Fruit fly (Drosophila melanogaster): Measurements from ENCODE around the gene CG33229.

CG33229 gene

DNA sequence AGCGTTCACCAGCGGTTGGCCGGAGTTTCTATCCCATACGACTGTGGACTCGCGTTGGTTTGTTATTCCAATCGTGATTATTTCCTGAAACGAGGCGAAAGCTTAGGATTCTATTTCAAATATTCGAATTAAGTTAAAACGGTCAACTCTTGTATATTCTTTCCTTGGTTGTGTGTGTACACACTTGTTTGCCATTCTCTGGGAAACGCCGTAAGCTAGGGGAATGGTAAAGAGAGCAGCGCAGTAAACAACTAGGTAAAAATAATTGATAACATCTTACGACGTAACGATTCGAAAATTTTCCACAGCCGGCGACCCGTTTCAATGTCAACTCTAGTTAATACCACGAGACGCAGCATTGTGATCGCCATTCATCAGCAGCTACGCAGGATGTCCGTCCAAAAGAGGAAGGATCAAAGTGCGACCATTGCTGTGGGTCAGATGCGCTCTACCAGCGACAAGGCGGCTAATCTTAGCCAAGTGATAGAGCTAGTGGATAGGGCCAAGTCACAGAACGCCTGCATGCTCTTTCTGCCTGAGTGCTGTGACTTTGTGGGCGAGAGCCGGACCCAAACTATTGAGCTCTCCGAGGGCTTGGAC lies 20.0 kb upstream of the CG33229 start, which contains the start of gene NitFhit:
Gene NitFhit (plus strand): TSS at position 195 of the 600 bp plus-strand sequence.
- TF ChIP-seq psq (optimal IDR thresholded peaks at IDR 0.05) (no peak), Sin3A (optimal IDR thresholded peaks at IDR 0.05) (no peak), insv (optimal IDR thresholded peaks at IDR 0.05) (no peak), h (optimal IDR thresholded peaks at IDR 0.05) (no peak), ttk (optimal IDR thresholded peaks at IDR 0.05) (no peak), Myc (optimal IDR thresholded peaks at IDR 0.05) (no peak)

- TF ChIP-seq Sin3A (optimal IDR thresholded peaks at IDR 0.05) (no peak), insv (optimal IDR thresholded peaks at IDR 0.05) (no peak), h (optimal IDR thresholded peaks at IDR 0.05) (no peak), ttk (optimal IDR thresholded peaks at IDR 0.05) (no peak), psq (optimal IDR thresholded peaks at IDR 0.05) (no peak), Myc (optimal IDR thresholded peaks at IDR 0.05) (no peak)
Observed at dm6 chr3L:205723-206284, 17.8 kb upstream of the CG33229 start, which contains the start of the genes Gk1 and CG13876. Gene Gk1, minus strand, starts transcription at chr3L:205844. Gene CG13876, plus strand, starts transcription at chr3L:206134.

DNA sequence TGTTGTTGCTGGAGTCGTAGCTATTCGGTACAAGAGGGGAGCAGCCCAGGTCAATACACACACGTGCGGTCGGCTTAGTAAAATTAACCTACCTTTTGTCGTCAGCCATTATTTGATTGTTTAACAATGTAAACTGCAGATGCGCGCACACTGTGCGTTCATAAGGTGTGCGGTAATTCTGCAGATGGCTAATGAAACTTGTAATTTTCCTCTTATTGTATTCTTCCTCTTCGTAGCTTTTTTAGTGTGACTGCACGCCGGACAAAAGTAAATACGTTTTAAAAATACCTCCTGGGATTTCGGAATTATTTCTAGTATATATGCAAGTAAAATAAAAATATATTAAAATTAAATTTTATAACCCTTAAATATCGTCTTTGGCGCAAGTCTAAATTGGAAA lies 12.5 kb upstream of the CG33229 start, which contains the start of gene Prp4k:
Gene Prp4k (minus strand): TSS at position 258 of the 400 bp plus-strand sequence.
- TF ChIP-seq Sin3A (optimal IDR thresholded peaks at IDR 0.05) (no peak), insv (optimal IDR thresholded peaks at IDR 0.05) (no peak), Myc (optimal IDR thresholded peaks at IDR 0.05) (no peak), ttk (optimal IDR thresholded peaks at IDR 0.05) (no peak), h (optimal IDR thresholded peaks at IDR 0.05) (no peak), psq (optimal IDR thresholded peaks at IDR 0.05) (no peak)

DNA sequence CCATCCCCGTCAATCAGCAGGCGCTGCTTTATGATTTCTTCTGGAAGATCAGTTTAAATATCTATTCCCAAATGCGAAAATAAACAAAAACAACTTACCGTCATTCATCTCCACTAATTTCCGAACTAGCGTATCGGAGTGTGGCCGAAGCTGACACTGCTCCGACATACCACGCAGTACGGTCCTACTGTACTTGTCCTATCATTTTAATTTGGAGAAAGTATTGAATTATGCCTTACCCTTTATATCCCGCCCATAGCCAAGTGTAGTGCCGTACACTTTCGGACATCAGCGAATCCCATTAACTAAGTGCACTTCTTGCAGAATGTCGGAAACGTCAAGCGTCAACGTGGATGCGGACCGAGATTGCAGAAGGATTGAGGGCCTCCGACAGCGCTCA lies 11.1 kb upstream of the CG33229 start, which contains the start of the genes thoc7 and Dis3l2:
Gene thoc7 (minus strand): TSS at position 168 of the 400 bp plus-strand sequence.
Gene Dis3l2 (plus strand): TSS at position 190 of the 400 bp plus-strand sequence.
- TF ChIP-seq Myc (optimal IDR thresholded peaks at IDR 0.05) = no peak
- no peak for TF ChIP-seq Sin3A (optimal IDR thresholded peaks at IDR 0.05)
- TF ChIP-seq psq (optimal IDR thresholded peaks at IDR 0.05) = no peak
- no peak for TF ChIP-seq h (optimal IDR thresholded peaks at IDR 0.05)
- TF ChIP-seq insv (optimal IDR thresholded peaks at IDR 0.05) = no peak

DNA sequence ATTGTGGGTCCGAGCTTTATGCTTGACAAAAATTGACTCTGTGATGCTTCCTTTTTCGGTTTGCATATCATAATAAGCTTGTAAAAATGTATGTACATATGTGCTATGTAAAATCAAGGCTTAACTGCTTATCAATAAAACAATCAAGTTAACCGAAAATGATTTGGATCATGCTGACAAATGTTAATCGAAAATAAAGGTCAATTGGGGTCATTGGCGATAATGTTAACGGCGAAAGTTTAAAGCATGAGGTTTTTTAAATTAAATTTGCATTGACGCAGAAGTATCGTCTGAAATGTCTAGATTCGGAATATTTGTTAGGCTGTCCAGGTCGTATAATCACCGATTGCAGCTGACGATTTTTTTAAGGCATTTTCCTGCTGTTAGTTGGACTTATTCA lies 7.3 kb upstream of the CG33229 start, which contains the start of gene Kaz1-ORFB:
Gene Kaz1-ORFB (plus strand): TSS at position 301 of the 400 bp plus-strand sequence.
- TF ChIP-seq insv (optimal IDR thresholded peaks at IDR 0.05) (no peak), psq (optimal IDR thresholded peaks at IDR 0.05) (no peak), ttk (optimal IDR thresholded peaks at IDR 0.05) (no peak), Sin3A (optimal IDR thresholded peaks at IDR 0.05) (no peak), Myc (optimal IDR thresholded peaks at IDR 0.05) (no peak), h (optimal IDR thresholded peaks at IDR 0.05) (no peak)

dm6 chr3L:217480-218118 lies 6.1 kb upstream of the CG33229 start, which contains the start of gene CG13877:
Gene CG13877, plus strand, starts transcription at chr3L:218068.
- TF ChIP-seq ttk (optimal IDR thresholded peaks at IDR 0.05) (no peak), Sin3A (optimal IDR thresholded peaks at IDR 0.05) (no peak), psq (optimal IDR thresholded peaks at IDR 0.05) (no peak), h (optimal IDR thresholded peaks at IDR 0.05) (no peak), Myc (optimal IDR thresholded peaks at IDR 0.05) (no peak), insv (optimal IDR thresholded peaks at IDR 0.05) (no peak)

DNA sequence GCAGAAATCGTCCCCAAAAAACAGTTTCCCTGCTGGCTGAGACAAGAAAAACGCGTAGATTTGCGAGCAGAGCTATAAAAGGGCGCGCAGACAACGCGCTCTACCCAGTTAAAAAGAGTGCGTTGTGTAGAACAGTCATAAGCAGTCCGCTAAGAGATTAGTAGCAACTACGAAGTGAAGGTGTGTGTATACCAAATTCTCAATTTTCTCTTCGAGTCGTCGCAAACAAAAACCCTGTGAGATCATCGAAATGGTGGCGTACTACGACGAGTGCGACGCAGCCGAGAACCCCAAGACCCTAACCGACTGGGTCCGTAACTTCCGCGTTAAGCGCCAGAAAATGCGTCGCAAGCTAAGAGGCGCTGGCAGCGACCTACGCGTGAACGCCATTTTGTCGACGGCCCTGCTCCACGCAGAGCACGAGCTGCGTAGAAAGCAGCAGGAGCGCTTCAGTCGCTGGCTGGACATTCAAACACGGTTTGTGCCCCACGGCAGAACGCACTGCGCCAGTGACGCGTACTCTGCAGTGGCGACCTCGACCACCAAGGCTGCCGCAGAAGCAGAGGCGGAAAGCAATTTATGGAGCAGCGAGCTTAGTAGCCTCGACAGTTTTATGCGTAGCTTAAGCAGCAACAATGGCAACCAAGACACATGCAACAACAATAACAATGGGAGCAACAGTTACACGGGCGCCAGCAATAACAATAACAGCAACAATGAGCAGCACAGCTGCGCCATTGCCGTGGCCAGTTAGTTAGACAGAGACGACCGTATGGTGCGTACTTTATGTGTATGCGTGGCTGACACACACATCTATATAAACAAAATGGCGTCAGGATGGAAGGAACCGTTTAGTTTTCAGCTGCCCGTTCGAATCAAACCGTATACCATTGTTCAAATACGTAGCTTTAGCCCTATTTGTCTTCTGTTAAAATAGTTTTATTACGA lies 626 bp downstream of the CG33229 start:
- no peak for TF ChIP-seq h (optimal IDR thresholded peaks at IDR 0.05)
- no peak for TF ChIP-seq ttk (optimal IDR thresholded peaks at IDR 0.05)
- no peak for TF ChIP-seq psq (optimal IDR thresholded peaks at IDR 0.05)
- TF ChIP-seq insv (optimal IDR thresholded peaks at IDR 0.05) = no peak
- no peak for TF ChIP-seq Sin3A (optimal IDR thresholded peaks at IDR 0.05)
- no peak for TF ChIP-seq Myc (optimal IDR thresholded peaks at IDR 0.05)

DNA sequence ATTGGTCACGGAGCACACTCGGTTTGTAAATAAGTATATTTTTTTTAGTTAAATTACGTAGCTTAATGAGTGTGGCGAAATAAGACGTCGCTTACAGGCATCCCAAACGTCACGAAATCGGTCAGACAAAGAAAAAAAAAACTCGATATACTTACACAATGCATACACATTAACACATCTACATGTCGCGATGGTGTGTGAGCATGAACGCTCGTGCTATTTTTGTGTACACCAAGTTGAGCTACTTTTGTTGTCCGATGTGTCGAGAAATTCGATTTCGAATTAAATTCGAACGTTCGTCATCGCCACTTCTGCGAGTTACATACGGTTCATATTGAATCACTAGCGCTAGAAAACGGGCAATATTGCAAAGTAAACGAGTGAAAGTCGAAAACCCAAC lies 1.5 kb downstream of the CG33229 start:
- TF ChIP-seq Sin3A (optimal IDR thresholded peaks at IDR 0.05) = no peak
- TF ChIP-seq Myc (optimal IDR thresholded peaks at IDR 0.05) = no peak
- no peak for TF ChIP-seq ttk (optimal IDR thresholded peaks at IDR 0.05)
- no peak for TF ChIP-seq h (optimal IDR thresholded peaks at IDR 0.05)
- TF ChIP-seq insv (optimal IDR thresholded peaks at IDR 0.05) = no peak
- TF ChIP-seq psq (optimal IDR thresholded peaks at IDR 0.05) = no peak

DNA sequence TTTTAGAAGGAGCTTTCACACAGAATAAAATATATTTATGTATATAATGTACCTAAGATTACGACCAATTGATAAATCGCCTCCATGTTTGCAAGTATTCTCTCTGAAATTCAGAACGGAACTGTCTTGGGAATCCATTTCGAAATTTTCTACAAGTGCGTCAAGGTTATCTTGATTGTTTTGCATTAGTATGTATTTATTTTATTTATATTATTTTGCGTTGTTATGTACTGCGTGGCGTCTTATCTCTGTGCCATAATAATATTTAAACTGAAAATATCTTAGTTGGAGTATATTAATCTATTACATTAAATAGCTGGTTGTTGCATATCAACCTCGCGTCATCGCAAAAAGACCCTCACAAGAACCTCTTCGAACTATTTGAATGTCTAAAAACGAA lies 7.9 kb downstream of the CG33229 start, which contains the start of gene CG42846:
Gene CG42846 (minus strand): TSS at position 101 of the 400 bp plus-strand sequence.
- TF ChIP-seq h (optimal IDR thresholded peaks at IDR 0.05) (no peak), psq (optimal IDR thresholded peaks at IDR 0.05) (no peak), ttk (optimal IDR thresholded peaks at IDR 0.05) (no peak), insv (optimal IDR thresholded peaks at IDR 0.05) (no peak), Sin3A (optimal IDR thresholded peaks at IDR 0.05) (no peak), Myc (optimal IDR thresholded peaks at IDR 0.05) (no peak)

dm6 chr3L:232267-232666 lies 8.6 kb downstream of the CG33229 start, which contains the start of gene CG34454:
Gene CG34454, minus strand, starts transcription at chr3L:232350.
- no peak for TF ChIP-seq ttk (optimal IDR thresholded peaks at IDR 0.05)
- no peak for TF ChIP-seq psq (optimal IDR thresholded peaks at IDR 0.05)
- TF ChIP-seq Sin3A (optimal IDR thresholded peaks at IDR 0.05) = no peak
- no peak for TF ChIP-seq insv (optimal IDR thresholded peaks at IDR 0.05)
- no peak for TF ChIP-seq h (optimal IDR thresholded peaks at IDR 0.05)
- TF ChIP-seq Myc (optimal IDR thresholded peaks at IDR 0.05) = no peak

DNA sequence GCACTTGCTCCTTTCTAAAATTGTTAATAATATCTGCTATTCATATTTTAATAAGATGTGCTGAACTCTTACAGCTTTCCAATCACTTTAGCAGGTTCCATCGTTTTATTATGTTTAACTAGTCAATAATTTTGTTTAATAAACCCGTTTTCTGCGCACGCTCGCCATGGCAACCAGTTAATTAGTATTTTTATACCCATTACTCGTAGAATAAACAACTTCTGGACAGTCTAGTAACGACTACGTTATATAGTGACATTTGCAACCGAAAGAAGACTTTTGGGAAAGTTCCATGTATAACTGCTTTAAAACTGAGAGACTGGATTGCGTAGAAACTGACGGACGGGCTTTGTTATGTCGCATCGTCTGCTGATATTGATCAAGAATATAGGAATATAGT lies 9.6 kb downstream of the CG33229 start, which contains the start of gene CG34453:
Gene CG34453 (minus strand): TSS at position 101 of the 400 bp plus-strand sequence.
- no peak for TF ChIP-seq psq (optimal IDR thresholded peaks at IDR 0.05)
- TF ChIP-seq h (optimal IDR thresholded peaks at IDR 0.05) = no peak
- no peak for TF ChIP-seq Sin3A (optimal IDR thresholded peaks at IDR 0.05)
- TF ChIP-seq Myc (optimal IDR thresholded peaks at IDR 0.05) = no peak
- no peak for TF ChIP-seq ttk (optimal IDR thresholded peaks at IDR 0.05)
- no peak for TF ChIP-seq insv (optimal IDR thresholded peaks at IDR 0.05)
